Fruit fly (Drosophila melanogaster) whole organism, pupa: ENCODE measurements around the gene Tmem43.
A peak's percentile ranks its signal among the peaks of the same experiment; 100 is the strongest.

ENCODE experiments used
- CG10348 ChIP-seq: fragments of 200-800 bp; sonication (Bioruptor generic); IDR thresholded peaks from 2 replicates; pipeline ENCODE4 v1.3.6; 2022; ENCODE audit warnings: missing biosample characterization, missing genetic modification characterization
- CG12605 ChIP-seq: fragments of 200-800 bp; sonication (Bioruptor generic); IDR thresholded peaks from 2 replicates; pipeline ENCODE4 v1.3.6; 2022; ENCODE audit warnings: missing biosample characterization, missing genetic modification characterization
- CG13204 ChIP-seq: fragments of 200-800 bp; sonication (Bioruptor generic); optimal IDR thresholded peaks from 2 replicates; lab custom pipeline; 2018; ENCODE audit warnings: missing biosample characterization, mild to moderate bottlenecking, missing genetic modification characterization, moderate library complexity
- CG14655 ChIP-seq: fragments of 200-800 bp; sonication (Bioruptor generic); optimal IDR thresholded peaks from 3 replicates; lab custom pipeline; 2017; ENCODE audit warnings: mild to moderate bottlenecking, missing biosample characterization, missing genetic modification reagents, missing genetic modification characterization
- CG15710 ChIP-seq: fragments of 200-800 bp; sonication (Bioruptor generic); optimal IDR thresholded peaks from 2 replicates; lab custom pipeline; 2018; ENCODE audit warnings: missing biosample characterization, mild to moderate bottlenecking, missing genetic modification characterization, moderate library complexity
- CG17806 ChIP-seq: fragments of 200-800 bp; sonication (Bioruptor generic); optimal IDR thresholded peaks from 2 replicates; lab custom pipeline; 2018; ENCODE audit warnings: missing biosample characterization, mild to moderate bottlenecking, missing genetic modification characterization, moderate library complexity
- CG32121 ChIP-seq: fragments of 200-800 bp; sonication (Bioruptor generic); IDR thresholded peaks from 2 replicates; pipeline ENCODE4 v1.3.6; 2022; ENCODE audit warnings: missing biosample characterization, missing genetic modification characterization
- CG34367 ChIP-seq: fragments of 200-800 bp; sonication (Bioruptor generic); optimal IDR thresholded peaks from 2 replicates; lab custom pipeline; 2018; ENCODE audit warnings: missing biosample characterization, mild to moderate bottlenecking, missing genetic modification characterization
- CG4496 ChIP-seq: fragments of 200-800 bp; sonication (Bioruptor generic); IDR thresholded peaks from 3 replicates; pipeline ENCODE4 v1.3.6; 2022; ENCODE audit warnings: missing biosample characterization, missing genetic modification characterization
- CG8159 ChIP-seq: fragments of 200-800 bp; sonication (Bioruptor generic); optimal IDR thresholded peaks from 3 replicates; lab custom pipeline; 2018; ENCODE audit warnings: missing biosample characterization, mild to moderate bottlenecking, missing genetic modification characterization, moderate library complexity
- CG8301 ChIP-seq: fragments of 200-800 bp; sonication (Bioruptor generic); optimal IDR thresholded peaks from 2 replicates; lab custom pipeline; 2018; ENCODE audit warnings: missing biosample characterization, mild to moderate bottlenecking, missing genetic modification characterization
- CG9948 ChIP-seq: fragments of 200-800 bp; sonication (Bioruptor generic); optimal IDR thresholded peaks from 2 replicates; lab custom pipeline; 2018; ENCODE audit warnings: missing biosample characterization, mild to moderate bottlenecking, missing genetic modification characterization, moderate library complexity
- D1 ChIP-seq: fragments of 200-800 bp; sonication (Bioruptor generic); optimal IDR thresholded peaks from 2 replicates; lab custom pipeline; 2018; ENCODE audit warnings: missing biosample characterization, mild to moderate bottlenecking, missing genetic modification characterization, moderate library complexity
- EcR ChIP-seq: fragments of 200-800 bp; sonication (Bioruptor generic); optimal IDR thresholded peaks from 3 replicates; lab custom pipeline; 2019; ENCODE audit warnings: missing biosample characterization, missing genetic modification characterization, mild to moderate bottlenecking, moderate library complexity, missing genetic modification reagents
- Ets98B ChIP-seq: fragments of 200-800 bp; sonication (Bioruptor generic); IDR thresholded peaks from 2 replicates; pipeline ENCODE4 v1.3.6; 2022; ENCODE audit warnings: missing biosample characterization, missing genetic modification characterization
- Pif1A ChIP-seq: fragments of 200-800 bp; sonication (Bioruptor generic); optimal IDR thresholded peaks from 3 replicates; lab custom pipeline; 2016; ENCODE audit warnings: missing biosample characterization, missing genetic modification characterization
- Pif1B ChIP-seq: fragments of 200-800 bp; sonication (Bioruptor generic); optimal IDR thresholded peaks from 3 replicates; lab custom pipeline; 2016; ENCODE audit warnings: missing biosample characterization, missing genetic modification characterization
- Snoo ChIP-seq: fragments of 200-800 bp; sonication (Bioruptor generic); optimal IDR thresholded peaks from 3 replicates; lab custom pipeline; 2017; ENCODE audit warnings: missing biosample characterization, mild to moderate bottlenecking, missing genetic modification characterization, inconsistent platforms
- fd96Ca ChIP-seq: fragments of 200-800 bp; sonication (Bioruptor generic); IDR thresholded peaks from 3 replicates; pipeline ENCODE4 v1.3.6; 2022; ENCODE audit warnings: missing biosample characterization, missing genetic modification characterization
- gl ChIP-seq: fragments of 200-800 bp; sonication (Bioruptor generic); optimal IDR thresholded peaks from 2 replicates; lab custom pipeline; 2018; ENCODE audit warnings: missing biosample characterization, mild to moderate bottlenecking, missing genetic modification characterization
- rn ChIP-seq: fragments of 200-800 bp; sonication (Bioruptor generic); IDR thresholded peaks from 2 replicates; pipeline ENCODE4 v1.3.6; 2022; ENCODE audit warnings: missing biosample characterization, missing genetic modification characterization

Gene Tmem43

dm6 chr3L:7882105-7882504 lies 32.8 kb downstream of the Tmem43 start:
- no peak for TF ChIP-seq EcR
- TF ChIP-seq CG34367: peak; percentile 3

- TF ChIP-seq CG17806 (tag; lab: Kevin White, UChicago) (no peak), D1 (tag; lab: Kevin White, UChicago) (no peak), CG32121 (no peak), EcR (peak; percentile 58), gl (no peak), CG34367 (no peak)
Observed at dm6 chr3L:7881127-7881526, 33.8 kb downstream of the Tmem43 start.

- TF ChIP-seq CG8301 (no peak), Pif1A (GFP tag; lab: Kevin White, UChicago) (no peak), CG13204 (GFP tag; lab: Kevin White, UChicago) (no peak), CG4496 (GFP tag; lab: Robert Waterston, UW) (no peak), fd96Ca (GFP tag; lab: Robert Waterston, UW) (no peak), D1 (tag; lab: Kevin White, UChicago) (no peak), CG8159 (tag; lab: Kevin White, UChicago) (no peak), CG34367 (no peak), Snoo (tag; lab: Kevin White, UChicago) (no peak), EcR (no peak), CG17806 (tag; lab: Kevin White, UChicago) (no peak)
- TF ChIP-seq, all 21 proteins: peak for 0
Observed at dm6 chr3L:7879616-7880015, 35.3 kb downstream of the Tmem43 start.

- peak; percentile 53; the same call in 2 of the 3 replicates for TF ChIP-seq fd96Ca (GFP tag; lab: Robert Waterston, UW)
- no peak for TF ChIP-seq CG34367
- TF ChIP-seq CG8301: peak; percentile 47
- TF ChIP-seq CG15710 (tag; lab: Kevin White, UChicago): no peak
- TF ChIP-seq CG4496 (GFP tag; lab: Robert Waterston, UW): peak; percentile 69; the same call in 1 of the 3 replicates
- no peak; the same call in 1 of the 2 replicates for TF ChIP-seq CG12605
- no peak for TF ChIP-seq CG8159 (tag; lab: Kevin White, UChicago)
- no peak for TF ChIP-seq CG10348
- TF ChIP-seq gl: no peak
- no peak for TF ChIP-seq CG13204 (GFP tag; lab: Kevin White, UChicago)
- peak; percentile 61 for TF ChIP-seq CG14655 (GFP tag; lab: Kevin White, UChicago)
- TF ChIP-seq Ets98B: peak; percentile 55
- TF ChIP-seq rn: no peak
- no peak for TF ChIP-seq CG17806 (tag; lab: Kevin White, UChicago)
- TF ChIP-seq D1 (tag; lab: Kevin White, UChicago): no peak
- TF ChIP-seq CG32121: peak; percentile 51; the same call in 1 of the 2 replicates
- no peak for TF ChIP-seq Snoo (tag; lab: Kevin White, UChicago)
- peak; percentile 9 for TF ChIP-seq CG9948 (tag; lab: Kevin White, UChicago)
Observed at dm6 chr3L:7877466-7877865, 37.5 kb downstream of the Tmem43 start.

- TF ChIP-seq CG12605: no peak
- TF ChIP-seq Pif1B: no peak
- no peak for TF ChIP-seq CG10348
- no peak for TF ChIP-seq CG34367
- no peak for TF ChIP-seq Ets98B
- TF ChIP-seq CG9948 (tag; lab: Kevin White, UChicago): no peak
Observed at dm6 chr3L:7876367-7876703, 38.6 kb downstream of the Tmem43 start.

dm6 chr3L:7875606-7876366 lies 39.1 kb downstream of the Tmem43 start:
- TF ChIP-seq Pif1A (GFP tag; lab: Kevin White, UChicago) (peak; percentile 44), fd96Ca (GFP tag; lab: Robert Waterston, UW) (no peak), CG10348 (no peak), CG12605 (peak; percentile 9; the same call in 1 of the 2 replicates), rn (no peak), EcR (no peak), CG8301 (peak; percentile 40), Snoo (tag; lab: Kevin White, UChicago) (peak; percentile 56), CG17806 (tag; lab: Kevin White, UChicago) (peak; percentile 32), CG34367 (peak; percentile 18), CG14655 (GFP tag; lab: Kevin White, UChicago) (peak; percentile 54), CG15710 (tag; lab: Kevin White, UChicago) (peak; percentile 65), D1 (tag; lab: Kevin White, UChicago) (no peak), CG32121 (0 out of 2 replicates have a peak, but pooled peaks have one; percentile 21), CG8159 (tag; lab: Kevin White, UChicago) (peak; percentile 74), CG4496 (GFP tag; lab: Robert Waterston, UW) (no peak), gl (no peak), Pif1B (peak; percentile 15), CG13204 (GFP tag; lab: Kevin White, UChicago) (peak; percentile 10), CG9948 (tag; lab: Kevin White, UChicago) (peak; percentile 53), Ets98B (no peak; the same call in 1 of the 2 replicates)
- TF ChIP-seq, all 21 proteins: peak for 13

dm6 chr3L:7874507-7874906 lies 40.4 kb downstream of the Tmem43 start:
- TF ChIP-seq CG10348 (no peak), CG4496 (GFP tag; lab: Robert Waterston, UW) (no peak), CG8159 (tag; lab: Kevin White, UChicago) (no peak), fd96Ca (GFP tag; lab: Robert Waterston, UW) (no peak), Pif1A (GFP tag; lab: Kevin White, UChicago) (no peak), CG9948 (tag; lab: Kevin White, UChicago) (no peak), CG34367 (no peak)
- TF ChIP-seq, all 21 proteins: peak for 0
